Fruit fly (Drosophila melanogaster) whole organism, embryonic: ENCODE data around the gene Obp73a.

Experiments used
- B-H2 ChIP-seq: fragments of 200-800 bp; sonication (Bioruptor generic); optimal IDR thresholded peaks from 2 replicates; lab custom pipeline; 2018; ENCODE audit warnings: missing biosample characterization, mild to moderate bottlenecking, missing genetic modification characterization
- CG10654 ChIP-seq: fragments of 200-800 bp; sonication (Bioruptor generic); optimal IDR thresholded peaks from 2 replicates; lab custom pipeline; 2016; ENCODE audit warnings: missing biosample characterization, missing genetic modification characterization
- CG12104 ChIP-seq: fragments of 200-800 bp; sonication (Bioruptor generic); optimal IDR thresholded peaks from 3 replicates; lab custom pipeline; 2016; ENCODE audit warnings: missing biosample characterization, missing genetic modification characterization
- CG12236 ChIP-seq: fragments of 200-800 bp; sonication (Bioruptor generic); optimal IDR thresholded peaks from 2 replicates; lab custom pipeline; 2016; ENCODE audit warnings: missing biosample characterization, missing genetic modification characterization
- CG12744 ChIP-seq: fragments of 200-800 bp; sonication (Bioruptor generic); optimal IDR thresholded peaks from 2 replicates; lab custom pipeline; 2016; ENCODE audit warnings: missing biosample characterization, missing genetic modification characterization
- CG12942 ChIP-seq: fragments of 200-800 bp; sonication (Bioruptor generic); optimal IDR thresholded peaks from 3 replicates; lab custom pipeline; 2016; ENCODE audit warnings: missing biosample characterization, missing genetic modification characterization
- CG13624 ChIP-seq: fragments of 200-800 bp; sonication (Bioruptor generic); optimal IDR thresholded peaks from 2 replicates; lab custom pipeline; 2016; ENCODE audit warnings: missing biosample characterization, missing genetic modification characterization
- CG14441 ChIP-seq: fragments of 200-800 bp; sonication (Bioruptor generic); IDR thresholded peaks from 2 replicates; pipeline ENCODE4 v1.3.6; 2022; ENCODE audit warnings: missing biosample characterization, missing genetic modification characterization
- CG18619 ChIP-seq: fragments of 200-800 bp; sonication (Bioruptor generic); optimal IDR thresholded peaks from 3 replicates; lab custom pipeline; 2017; ENCODE audit warnings: missing biosample characterization, mild to moderate bottlenecking, missing genetic modification characterization
- CG31365 ChIP-seq: fragments of 200-800 bp; sonication (Bioruptor generic); optimal IDR thresholded peaks from 2 replicates; lab custom pipeline; 2018; ENCODE audit warnings: missing biosample characterization, mild to moderate bottlenecking, missing genetic modification characterization
- CG34376 ChIP-seq: fragments of 200-800 bp; sonication (Bioruptor generic); optimal IDR thresholded peaks from 2 replicates; lab custom pipeline; 2018; ENCODE audit warnings: missing biosample characterization, mild to moderate bottlenecking, missing genetic modification characterization
- CG6254 ChIP-seq: fragments of 200-800 bp; sonication (Bioruptor generic); optimal IDR thresholded peaks from 3 replicates; lab custom pipeline; 2017; ENCODE audit warnings: mild to moderate bottlenecking, missing biosample characterization, missing genetic modification reagents, missing genetic modification characterization
- CG6765 ChIP-seq: fragments of 200-800 bp; sonication (Bioruptor generic); optimal IDR thresholded peaks from 3 replicates; lab custom pipeline; 2017; ENCODE audit warnings: missing biosample characterization, mild to moderate bottlenecking, missing genetic modification characterization
- CG7556 ChIP-seq: fragments of 200-800 bp; sonication (Bioruptor generic); optimal IDR thresholded peaks from 2 replicates; lab custom pipeline; 2017; ENCODE audit warnings: missing biosample characterization, mild to moderate bottlenecking, missing genetic modification characterization
- CG7987 ChIP-seq: fragments of 200-800 bp; sonication (Bioruptor generic); optimal IDR thresholded peaks from 2 replicates; lab custom pipeline; 2018; ENCODE audit warnings: missing biosample characterization, mild to moderate bottlenecking, missing genetic modification characterization, moderate library complexity
- Dip2 ChIP-seq: fragments of 200-800 bp; sonication (Bioruptor generic); IDR thresholded peaks from 2 replicates; pipeline ENCODE4 v1.3.6; 2022; ENCODE audit warnings: missing biosample characterization, missing genetic modification characterization
- Jarid2 ChIP-seq: fragments of 200-800 bp; sonication (Bioruptor generic); optimal IDR thresholded peaks from 3 replicates; lab custom pipeline; 2017; ENCODE audit warnings: mild to moderate bottlenecking, missing biosample characterization, missing genetic modification reagents, missing genetic modification characterization
- MESR4 ChIP-seq: fragments of 200-800 bp; sonication (Bioruptor generic); optimal IDR thresholded peaks from 2 replicates; lab custom pipeline; 2018; ENCODE audit warnings: missing biosample characterization, mild to moderate bottlenecking, missing genetic modification characterization, moderate library complexity
- Max ChIP-seq: fragments of 200-800 bp; sonication (Bioruptor generic); optimal IDR thresholded peaks from 2 replicates; lab custom pipeline; 2016; ENCODE audit warnings: missing biosample characterization, mild to moderate bottlenecking, missing genetic modification characterization
- Myb ChIP-seq: fragments of 200-800 bp; sonication (Bioruptor generic); optimal IDR thresholded peaks from 2 replicates; lab custom pipeline; 2016; ENCODE audit warnings: missing biosample characterization, missing genetic modification characterization
- Nf-YC ChIP-seq: fragments of 200-800 bp; optimal IDR thresholded peaks from 3 replicates; lab custom pipeline; 2019; ENCODE audit warnings: missing biosample characterization, mild to moderate bottlenecking, missing genetic modification characterization, moderate library complexity
- Poxn ChIP-seq: fragments of 200-800 bp; sonication (Bioruptor generic); IDR thresholded peaks from 2 replicates; pipeline ENCODE4 v1.3.6; 2022; ENCODE audit warnings: missing biosample characterization, missing genetic modification characterization
- Spps ChIP-seq: fragments of 200-800 bp; sonication (Bioruptor generic); optimal IDR thresholded peaks from 2 replicates; lab custom pipeline; 2018; ENCODE audit warnings: missing biosample characterization, mild to moderate bottlenecking, missing genetic modification characterization
- al ChIP-seq: fragments of 200-800 bp; sonication (Bioruptor generic); IDR thresholded peaks from 2 replicates; pipeline ENCODE4 v1.3.6; 2022; ENCODE audit warnings: missing biosample characterization, missing genetic modification characterization
- ato ChIP-seq: fragments of 200-800 bp; sonication (Bioruptor generic); IDR thresholded peaks from 2 replicates; pipeline ENCODE4 v1.3.6; 2022; ENCODE audit warnings: missing biosample characterization, missing genetic modification characterization; ENCODE audit not compliant: partially characterized antibody
- bbx ChIP-seq: fragments of 200-800 bp; sonication (Bioruptor generic); IDR thresholded peaks from 2 replicates; pipeline ENCODE4 v1.3.6; 2022; ENCODE audit warnings: missing biosample characterization, missing genetic modification characterization; ENCODE audit not compliant: partially characterized antibody
- cas ChIP-seq: fragments of 200-800 bp; sonication (Bioruptor generic); IDR thresholded peaks from 2 replicates; pipeline ENCODE4 v1.3.6; 2022; ENCODE audit warnings: missing biosample characterization, missing genetic modification characterization
- cato ChIP-seq: fragments of 200-800 bp; sonication (Bioruptor generic); optimal IDR thresholded peaks from 2 replicates; lab custom pipeline; 2016; ENCODE audit warnings: missing biosample characterization, missing genetic modification characterization, borderline replicate concordance
- corto ChIP-seq: fragments of 200-800 bp; sonication (Bioruptor generic); optimal IDR thresholded peaks from 2 replicates; lab custom pipeline; 2016; ENCODE audit warnings: missing biosample characterization, mild to moderate bottlenecking, missing genetic modification characterization, moderate library complexity
- dysf ChIP-seq: fragments of 200-800 bp; sonication (Bioruptor generic); IDR thresholded peaks from 3 replicates; pipeline ENCODE4 v1.3.6; 2022; ENCODE audit warnings: missing biosample characterization, missing genetic modification characterization
- emc ChIP-seq: fragments of 200-800 bp; sonication (Bioruptor generic); optimal IDR thresholded peaks from 2 replicates; lab custom pipeline; 2016; ENCODE audit warnings: missing biosample characterization, missing genetic modification characterization
- gce ChIP-seq: fragments of 200-800 bp; sonication (Bioruptor generic); IDR thresholded peaks from 3 replicates; pipeline ENCODE4 v1.3.6; 2022; ENCODE audit warnings: missing biosample characterization, missing genetic modification characterization
- gsb ChIP-seq: fragments of 200-800 bp; sonication (Bioruptor generic); IDR thresholded peaks from 2 replicates; pipeline ENCODE4 v1.3.6; 2022; ENCODE audit warnings: missing biosample characterization, missing genetic modification characterization
- hbn ChIP-seq: fragments of 200-800 bp; sonication (Bioruptor generic); IDR thresholded peaks from 2 replicates; pipeline ENCODE4 v1.3.6; 2022; ENCODE audit warnings: missing biosample characterization, missing genetic modification characterization; ENCODE audit not compliant: partially characterized antibody
- hkb ChIP-seq, 2 experiments: fragments of 200-800 bp in 1 of 2; fragments of >200 bp in 1 of 2; sonication (Bioruptor generic) in 1 of 2; IDR thresholded peaks in 1 of 2; optimal IDR thresholded peaks in 1 of 2; 2 replicates each; pipeline versions ENCODE4 v1.3.6 to Lab custom; 2017 to 2022; ENCODE audit warnings: missing biosample characterization in 1 of 2, missing genetic modification characterization in 1 of 2
- nom ChIP-seq: fragments of 200-800 bp; sonication (Bioruptor generic); optimal IDR thresholded peaks from 2 replicates; lab custom pipeline; 2017; ENCODE audit warnings: missing biosample characterization, missing genetic modification characterization, mild to moderate bottlenecking, moderate library complexity, missing genetic modification reagents
- org-1 ChIP-seq: fragments of 200-800 bp; sonication (Bioruptor generic); optimal IDR thresholded peaks from 2 replicates; lab custom pipeline; 2017; ENCODE audit warnings: missing biosample characterization, missing genetic modification characterization
- peb ChIP-seq: fragments of 200-800 bp; sonication (Bioruptor generic); IDR thresholded peaks from 2 replicates; pipeline ENCODE4 v1.3.6; 2022; ENCODE audit warnings: missing biosample characterization, missing genetic modification characterization
- ro ChIP-seq: fragments of 200-800 bp; sonication (Bioruptor generic); IDR thresholded peaks from 2 replicates; pipeline ENCODE4 v1.3.6; 2022; ENCODE audit warnings: missing biosample characterization, missing genetic modification characterization
- sd ChIP-seq: fragments of 200-800 bp; sonication (Bioruptor generic); optimal IDR thresholded peaks from 3 replicates; lab custom pipeline; 2018; ENCODE audit warnings: missing biosample characterization, mild to moderate bottlenecking, missing genetic modification characterization, moderate library complexity
- sisA ChIP-seq: fragments of 200-800 bp; sonication (Bioruptor generic); IDR thresholded peaks from 2 replicates; pipeline ENCODE4 v1.3.6; 2022; ENCODE audit warnings: missing biosample characterization, missing genetic modification characterization
- slp2 ChIP-seq: fragments of 200-800 bp; sonication (Bioruptor generic); optimal IDR thresholded peaks from 2 replicates; lab custom pipeline; 2016; ENCODE audit warnings: missing biosample characterization, missing genetic modification characterization
- tin ChIP-seq: fragments of 200-800 bp; sonication (Bioruptor generic); optimal IDR thresholded peaks from 3 replicates; lab custom pipeline; 2016; ENCODE audit warnings: missing biosample characterization, missing genetic modification characterization
- tio ChIP-seq: fragments of 200-800 bp; sonication (Bioruptor generic); optimal IDR thresholded peaks from 2 replicates; lab custom pipeline; 2017; ENCODE audit warnings: missing biosample characterization, missing genetic modification characterization, inconsistent platforms
- tna ChIP-seq: fragments of 200-800 bp; sonication (Bioruptor generic); IDR thresholded peaks from 2 replicates; pipeline ENCODE4 v1.3.6; 2022; ENCODE audit warnings: missing biosample characterization, missing genetic modification characterization; ENCODE audit not compliant: partially characterized antibody
- toy ChIP-seq: fragments of 200-800 bp; sonication (Bioruptor generic); IDR thresholded peaks from 2 replicates; pipeline ENCODE4 v1.3.6; 2022; ENCODE audit warnings: missing biosample characterization, missing genetic modification characterization
- unc-4 ChIP-seq: fragments of 200-800 bp; sonication (Bioruptor generic); IDR thresholded peaks from 2 replicates; pipeline ENCODE4 v1.3.6; 2022; ENCODE audit warnings: missing biosample characterization, missing genetic modification characterization; ENCODE audit not compliant: partially characterized antibody
- vvl ChIP-seq: fragments of 200-800 bp; sonication (Bioruptor generic); IDR thresholded peaks from 2 replicates; pipeline ENCODE4 v1.3.6; 2022; ENCODE audit warnings: missing biosample characterization, missing genetic modification characterization
- yki ChIP-seq: fragments of >200 bp; optimal IDR thresholded peaks from 3 replicates; lab custom pipeline; 2018
- z ChIP-seq: fragments of 200-800 bp; sonication (Bioruptor generic); IDR thresholded peaks from 3 replicates; pipeline ENCODE4 v1.3.6; 2022; ENCODE audit warnings: missing biosample characterization, missing genetic modification characterization

The Obp73a gene

dm6 chr3L:16915766-16916476, 28.2 kb upstream of the Obp73a start (continued):
- TF ChIP-seq CG31365 (tag; lab: Kevin White, UChicago) (no peak), al (GFP tag; lab: Robert Waterston, UW) (no peak), peb (GFP tag; lab: Robert Waterston, UW) (no peak), gce (GFP tag; lab: Robert Waterston, UW) (no peak), ato (GFP tag; lab: Robert Waterston, UW) (no peak), hbn (GFP tag; lab: Robert Waterston, UW) (no peak), MESR4 (no peak), CG7987 (GFP tag; lab: Kevin White, UChicago) (no peak), unc-4 (GFP tag; lab: Robert Waterston, UW) (no peak), Spps (tag; lab: Kevin White, UChicago) (no peak), nom (GFP tag; lab: Kevin White, UChicago) (peak; percentile 42), yki (lab: Kevin White, UChicago) (no peak), CG7556 (GFP tag; lab: Kevin White, UChicago) (no peak), z (peak; percentile 96), CG10654 (GFP tag; lab: Kevin White, UChicago) (no peak), CG18619 (GFP tag; lab: Kevin White, UChicago) (no peak), B-H2 (GFP tag; lab: Kevin White, UChicago) (no peak), sd (tag; lab: Kevin White, UChicago) (peak; percentile 70), CG12236 (GFP tag; lab: Kevin White, UChicago) (no peak), slp2 (GFP tag; lab: Kevin White, UChicago) (no peak), tio (GFP tag; lab: Kevin White, UChicago) (no peak), cato (GFP tag; lab: Kevin White, UChicago) (no peak), Myb (GFP tag; lab: Kevin White, UChicago) (no peak), corto (no peak), Nf-YC (no peak), hkb (optimal IDR thresholded peaks at IDR 0.05; lab: Kevin White, UChicago) (no peak), hkb (GFP tag; IDR thresholded peaks at IDR 0.05; lab: Robert Waterston, UW) (peak; percentile 54), CG6254 (GFP tag; lab: Kevin White, UChicago) (no peak), org-1 (no peak), sisA (GFP tag; lab: Robert Waterston, UW) (no peak), ro (no peak), Jarid2 (GFP tag; lab: Kevin White, UChicago) (peak; percentile 70), tin (GFP tag; lab: Kevin White, UChicago) (peak; percentile 12), vvl (GFP tag; lab: Robert Waterston, UW) (peak; percentile 47; the same call in 1 of the 2 replicates), emc (GFP tag; lab: Kevin White, UChicago) (no peak), gsb (GFP tag; lab: Robert Waterston, UW) (no peak), tna (GFP tag; lab: Robert Waterston, UW) (no peak), Poxn (no peak), CG12942 (GFP tag; lab: Kevin White, UChicago) (no peak), CG34376 (GFP tag; lab: Kevin White, UChicago) (no peak), CG12744 (GFP tag; lab: Kevin White, UChicago) (no peak), Dip2 (GFP tag; lab: Robert Waterston, UW) (no peak), Max (GFP tag; lab: Kevin White, UChicago) (no peak), cas (GFP tag; lab: Robert Waterston, UW) (no peak), CG12104 (no peak), CG14441 (no peak), CG13624 (GFP tag; lab: Kevin White, UChicago) (no peak), dysf (GFP tag; lab: Robert Waterston, UW) (0 out of 3 replicates have a peak, but pooled peaks have one; percentile 26), CG6765 (GFP tag; lab: Kevin White, UChicago) (no peak), toy (GFP tag; lab: Robert Waterston, UW) (no peak), bbx (GFP tag; lab: Robert Waterston, UW) (no peak)
